Worm (Caenorhabditis elegans): ENCODE measurements around the gene R12B2.13.

The R12B2.13 gene

DNA sequence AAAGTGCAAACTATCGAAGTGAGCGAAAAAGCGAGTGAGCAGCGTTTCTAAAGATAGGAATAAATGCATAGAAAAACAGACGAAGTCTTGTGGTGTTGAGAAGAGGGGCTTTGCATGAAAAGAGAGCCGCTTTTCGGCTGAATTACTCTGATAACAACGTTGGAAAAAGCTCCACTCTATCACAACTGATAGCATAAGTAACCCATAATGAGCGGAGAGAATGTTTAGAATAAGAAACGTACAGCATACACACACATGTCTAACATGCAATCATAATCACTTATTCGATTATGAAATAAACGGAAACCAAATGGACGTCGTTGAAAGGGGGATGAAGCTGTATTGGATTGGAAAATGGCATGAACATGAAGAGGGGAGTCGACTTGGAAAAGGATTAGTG is 7.0 kb upstream of the R12B2.13 start (continued):
- no peak for TF ChIP-seq nhr-111 (GFP tag; optimal IDR thresholded peaks at IDR 0.05)
- TF ChIP-seq tra-1 (GFP tag; IDR thresholded peaks at IDR 0.05), result no peak
- no peak for TF ChIP-seq cey-2 (tag; optimal IDR thresholded peaks at IDR 0.05; ENCODE audit: borderline replicate concordance, insufficient read depth)
- peak in 1 of 2 experiments; percentile 87 for TF ChIP-seq unc-62 (GFP tag; optimal IDR thresholded peaks at IDR 0.05 in 1 of 2)
- no peak for TF ChIP-seq unc-62 (tag; optimal IDR thresholded peaks at IDR 0.05)
- TF ChIP-seq hmg-1.1 (GFP tag; IDR thresholded peaks at IDR 0.05), result no peak
- TF ChIP-seq hlh-30 (tag; optimal IDR thresholded peaks at IDR 0.05; ENCODE audit: insufficient read depth), result no peak
- TF ChIP-seq nhr-237 (tag; optimal IDR thresholded peaks at IDR 0.05), result no peak
- no peak for TF ChIP-seq nhr-77 (tag; optimal IDR thresholded peaks at IDR 0.05)
- TF ChIP-seq daf-19 (GFP tag; conservative IDR thresholded peaks at IDR 0.05), result no peak
- peak; percentile 45 for TF ChIP-seq hlh-11 (tag; optimal IDR thresholded peaks at IDR 0.05)
- TF ChIP-seq nhr-28 (tag; optimal IDR thresholded peaks at IDR 0.05), result peak; percentile 41
- no peak for TF ChIP-seq hif-1 (tag; optimal IDR thresholded peaks at IDR 0.05)
- TF ChIP-seq mdt-29 (GFP tag; IDR thresholded peaks at IDR 0.05), result 0 out of 2 replicates have a peak, but pooled peaks have one; percentile 8
- TF ChIP-seq ceh-20 (GFP tag; IDR thresholded peaks at IDR 0.05), result no peak
- TF ChIP-seq nhr-11 (tag; optimal IDR thresholded peaks at IDR 0.05), result no peak
- no peak for TF ChIP-seq rbr-2 (tag; optimal IDR thresholded peaks at IDR 0.05)
- no peak for TF ChIP-seq dmd-9 (GFP tag; IDR thresholded peaks at IDR 0.05)
- TF ChIP-seq lsy-2 (tag; optimal IDR thresholded peaks at IDR 0.05), result no peak
- TF ChIP-seq dpl-1 (GFP tag; optimal IDR thresholded peaks at IDR 0.05), result no peak
- no peak for TF ChIP-seq nhr-25 (tag; optimal IDR thresholded peaks at IDR 0.05; ENCODE audit: borderline replicate concordance, insufficient read depth)
- TF ChIP-seq snpc-1.2 (GFP tag; IDR thresholded peaks at IDR 0.05), result no peak
- no peak for TF ChIP-seq ceh-44 (GFP tag; IDR thresholded peaks at IDR 0.05)
- TF ChIP-seq mdl-1 (tag; optimal IDR thresholded peaks at IDR 0.05), result no peak
- no peak for TF ChIP-seq ama-1 (optimal IDR thresholded peaks at IDR 0.05)
- TF ChIP-seq Y5F2A.4 (GFP tag; optimal IDR thresholded peaks at IDR 0.05), result no peak
- TF ChIP-seq unc-130 (GFP tag; optimal IDR thresholded peaks at IDR 0.05), result no peak
- no peak for TF ChIP-seq arid-1 (GFP tag; conservative IDR thresholded peaks at IDR 0.05)
- no peak for TF ChIP-seq skn-1 (tag; optimal IDR thresholded peaks at IDR 0.05)
- TF ChIP-seq daf-16 (GFP tag; optimal IDR thresholded peaks at IDR 0.05), result no peak
- TF ChIP-seq daf-16 (tag; optimal IDR thresholded peaks at IDR 0.05), result peak; percentile 49
- TF ChIP-seq nhr-42 (GFP tag; IDR thresholded peaks at IDR 0.05), result no peak
- no peak for TF ChIP-seq lin-1 (GFP tag; IDR thresholded peaks at IDR 0.05)
- TF ChIP-seq vab-7 (GFP tag; IDR thresholded peaks at IDR 0.05), result no peak
- TF ChIP-seq D1046.2 (GFP tag; IDR thresholded peaks at IDR 0.05), result no peak

DNA sequence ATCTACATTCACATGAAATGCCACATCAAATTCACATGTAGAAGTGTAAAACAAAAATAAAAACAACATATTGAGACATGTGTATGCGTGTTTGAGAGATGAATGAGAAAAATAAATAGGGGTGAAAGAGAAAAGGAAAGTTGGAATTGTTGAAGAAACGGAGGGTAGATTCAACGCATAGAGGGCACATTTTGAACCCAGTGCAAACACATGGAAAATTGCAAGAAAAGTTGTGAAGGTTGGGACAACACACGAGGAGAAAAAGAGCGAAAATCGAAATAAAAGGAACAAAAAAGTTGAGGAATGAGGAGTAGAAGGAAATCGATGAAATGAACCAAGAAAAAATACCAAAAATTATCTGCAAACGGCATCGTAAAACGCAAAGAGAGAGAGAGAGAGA is 6.3 kb upstream of the R12B2.13 start:
- TF ChIP-seq daf-16 (GFP tag; optimal IDR thresholded peaks at IDR 0.05) (peak in 1 of 2 experiments; percentile 38), daf-16 (tag; optimal IDR thresholded peaks at IDR 0.05) (no peak), snpc-1.2 (GFP tag; IDR thresholded peaks at IDR 0.05) (no peak), unc-62 (GFP tag; optimal IDR thresholded peaks at IDR 0.05 in 1 of 2) (peak in 1 of 2 experiments; percentile 91), unc-62 (tag; optimal IDR thresholded peaks at IDR 0.05) (no peak), nhr-42 (GFP tag; IDR thresholded peaks at IDR 0.05) (no peak), sdz-12 (GFP tag; optimal IDR thresholded peaks at IDR 0.05) (no peak), mxl-2 (GFP tag; conservative IDR thresholded peaks at IDR 0.05) (0 out of 2 replicates have a peak, but pooled peaks have one; percentile 0), F26F4.8 (GFP tag; conservative IDR thresholded peaks at IDR 0.05) (no peak), ztf-7 (tag; optimal IDR thresholded peaks at IDR 0.05) (no peak), ceh-20 (GFP tag; IDR thresholded peaks at IDR 0.05) (no peak)

ce11 chrIII:5839147-5839546 is 5.9 kb upstream of the R12B2.13 start:
- TF ChIP-seq pqm-1 (tag; optimal IDR thresholded peaks at IDR 0.05), result peak; percentile 51
- no peak for TF ChIP-seq saeg-2 (GFP tag; IDR thresholded peaks at IDR 0.05)
- no peak for TF ChIP-seq F49E8.2 (tag; optimal IDR thresholded peaks at IDR 0.05; ENCODE audit: borderline replicate concordance)
- TF ChIP-seq sdz-12 (GFP tag; optimal IDR thresholded peaks at IDR 0.05), result no peak
- no peak for TF ChIP-seq F37D6.2 (tag; optimal IDR thresholded peaks at IDR 0.05)
- TF ChIP-seq nhr-76 (tag; optimal IDR thresholded peaks at IDR 0.05), result no peak
- TF ChIP-seq nhr-25 (tag; optimal IDR thresholded peaks at IDR 0.05; ENCODE audit: borderline replicate concordance, insufficient read depth), result no peak
- peak; percentile 88 for TF ChIP-seq dve-1 (tag; optimal IDR thresholded peaks at IDR 0.05; ENCODE audit: insufficient read depth)
- TF ChIP-seq nhr-42 (GFP tag; IDR thresholded peaks at IDR 0.05), result no peak
- no peak for TF ChIP-seq nhr-111 (GFP tag; optimal IDR thresholded peaks at IDR 0.05)
- peak; percentile 62 for TF ChIP-seq hlh-11 (tag; optimal IDR thresholded peaks at IDR 0.05)
- no peak for TF ChIP-seq zip-11 (GFP tag; IDR thresholded peaks at IDR 0.05)
- TF ChIP-seq lin-38 (GFP tag; IDR thresholded peaks at IDR 0.05), result no peak
- TF ChIP-seq T26A8.4 (GFP tag; IDR thresholded peaks at IDR 0.05), result no peak; the same call in 1 of the 2 replicates
- peak; percentile 60 for TF ChIP-seq nhr-28 (tag; optimal IDR thresholded peaks at IDR 0.05)
- no peak for TF ChIP-seq gei-8 (GFP tag; optimal IDR thresholded peaks at IDR 0.05)
